Worm (Caenorhabditis elegans) whole organism, young adult: ENCODE measurements around the gene csn-5.
"Not testable (repeated sequence)": the region's sequence is repeated elsewhere in the genome, so short reads cannot be mapped to it uniquely, and the experiment has no call there.

ENCODE experiments used
- ama-1 ChIP-seq, 3 experiments: fragments of 150-350 bp in 1 of 3; sonication (generic microtip) in 2 of 3; optimal IDR thresholded peaks; 2 replicates each; lab custom pipeline; 2014 to 2018; ENCODE audit warnings: missing biosample characterization in 2 of 3, missing genetic modification characterization in 2 of 3, missing genetic modification reagents in 2 of 3
- dox-1 ChIP-seq: fragments of 200-800 bp; sonication (Bioruptor generic); IDR thresholded peaks from 2 replicates; pipeline ENCODE4 v1.3.6; 2022; ENCODE audit warnings: missing genetic modification reagents, missing genetic modification characterization, missing compliant biosample characterization
- ekl-4 ChIP-seq: fragments of 200-800 bp; sonication (Bioruptor generic); IDR thresholded peaks from 2 replicates; pipeline ENCODE4 v1.3.6; 2022; ENCODE audit warnings: missing genetic modification reagents, missing genetic modification characterization, missing compliant biosample characterization
- ztf-18 ChIP-seq: sonication (generic microtip); optimal IDR thresholded peaks from 2 replicates; lab custom pipeline; 2016; ENCODE audit warnings: missing genotype, mild to moderate bottlenecking, missing genetic modification characterization, missing compliant biosample characterization

- not testable (repeated sequence) for TF ChIP-seq ama-1 (optimal IDR thresholded peaks at IDR 0.05; lab: Kevin White, UChicago); ama-1 (GFP tag; optimal IDR thresholded peaks at IDR 0.05; lab: Kevin White, UChicago); dox-1 (GFP tag; lab: Robert Waterston, UW); ztf-18 (tag; lab: Kevin White, UChicago); ekl-4 (GFP tag; lab: Robert Waterston, UW)
Observed at ce11 chrIV:5691189-5691588, 41.9 kb downstream of the csn-5 start.
